Worm (Caenorhabditis elegans): ENCODE data around the gene gst-38.

- TF ChIP-seq nhr-237 (tag; optimal IDR thresholded peaks at IDR 0.05) (no peak), ztf-11 (tag; optimal IDR thresholded peaks at IDR 0.05) (no peak), mdl-1 (tag; optimal IDR thresholded peaks at IDR 0.05) (no peak), pha-4 (tag; optimal IDR thresholded peaks at IDR 0.05) (peak; percentile 51), ama-1 (optimal IDR thresholded peaks at IDR 0.05) (no peak), ceh-16 (tag; optimal IDR thresholded peaks at IDR 0.05) (no peak), hmg-11 (tag; optimal IDR thresholded peaks at IDR 0.05) (no peak), fos-1 (tag; optimal IDR thresholded peaks at IDR 0.05) (no peak), elt-2 (tag; optimal IDR thresholded peaks at IDR 0.05) (peak; percentile 72), nhr-77 (tag; optimal IDR thresholded peaks at IDR 0.05) (no peak), egl-27 (tag; optimal IDR thresholded peaks at IDR 0.05) (no peak), skn-1 (tag; optimal IDR thresholded peaks at IDR 0.05) (no peak), pqm-1 (tag; optimal IDR thresholded peaks at IDR 0.05) (peak; percentile 57), snpc-4 (tag; optimal IDR thresholded peaks at IDR 0.05) (no peak)
These were observed 25.8 kb downstream of the gst-38 start for ce11 chrV:15890115-15890514.

All from whole organism, L3 larva.